Worm (Caenorhabditis elegans): ENCODE data around the gene F39C12.1.

The F39C12.1 gene

ce11 chrX:4879998-4880397, 27.0 kb upstream of the F39C12.1 start:
- TF ChIP-seq unc-86 (tag; optimal IDR thresholded peaks at IDR 0.05) (no peak), C08G9.2 (tag; optimal IDR thresholded peaks at IDR 0.05) (no peak), unc-42 (tag; optimal IDR thresholded peaks at IDR 0.05) (no peak), sox-2 (GFP tag; IDR thresholded peaks at IDR 0.05) (no peak), nhr-11 (tag; optimal IDR thresholded peaks at IDR 0.05) (no peak), ceh-45 (GFP tag; IDR thresholded peaks at IDR 0.05) (no peak), ceh-30 (tag; optimal IDR thresholded peaks at IDR 0.05) (no peak), C38D4.7 (GFP tag; optimal IDR thresholded peaks at IDR 0.05) (no peak), sox-4 (tag; optimal IDR thresholded peaks at IDR 0.05) (no peak), ttx-3 (tag; optimal IDR thresholded peaks at IDR 0.05) (no peak), madf-2 (tag; optimal IDR thresholded peaks at IDR 0.05) (no peak), pha-2 (tag; optimal IDR thresholded peaks at IDR 0.05) (no peak), rnt-1 (tag; optimal IDR thresholded peaks at IDR 0.05) (no peak), pha-4 (tag; optimal IDR thresholded peaks at IDR 0.05) (no peak), K02D7.2 (tag; optimal IDR thresholded peaks at IDR 0.05) (no peak)

ce11 chrX:4876904-4877303, 23.9 kb upstream of the F39C12.1 start, which contains the start of gene tsp-14:
Gene tsp-14 (minus strand): TSS chrX:4876965.
- TF ChIP-seq Y22D7AL.16 (tag; optimal IDR thresholded peaks at IDR 0.05) = no peak
- no peak for TF ChIP-seq hlh-30 (tag; optimal IDR thresholded peaks at IDR 0.05; ENCODE audit: insufficient read depth)
- no peak for TF ChIP-seq hlh-8 (tag; optimal IDR thresholded peaks at IDR 0.05)
- no peak for TF ChIP-seq hlh-15 (tag; optimal IDR thresholded peaks at IDR 0.05)
- no peak for TF ChIP-seq hlh-6 (tag; optimal IDR thresholded peaks at IDR 0.05)
- TF ChIP-seq mec-3 (tag; optimal IDR thresholded peaks at IDR 0.05; ENCODE audit: borderline replicate concordance) = no peak
- TF ChIP-seq ceh-22 (tag; optimal IDR thresholded peaks at IDR 0.05) = no peak

- TF ChIP-seq fax-1 (tag; optimal IDR thresholded peaks at IDR 0.05) (no peak), ceh-30 (tag; optimal IDR thresholded peaks at IDR 0.05) (no peak)
Measured at ce11 chrX:4875296-4875695, 22.3 kb upstream of the F39C12.1 start.

ce11 chrX:4872758-4873157, 19.8 kb upstream of the F39C12.1 start:
- TF ChIP-seq pha-2 (tag; optimal IDR thresholded peaks at IDR 0.05) (no peak), ceh-19 (GFP tag; optimal IDR thresholded peaks at IDR 0.05) (no peak), elt-4 (tag; optimal IDR thresholded peaks at IDR 0.05) (no peak), ceh-18 (tag; optimal IDR thresholded peaks at IDR 0.05) (no peak), K09A11.1 (tag; optimal IDR thresholded peaks at IDR 0.05; ENCODE audit: insufficient read depth) (no peak), ama-1 (optimal IDR thresholded peaks at IDR 0.05) (no peak), hlh-6 (tag; optimal IDR thresholded peaks at IDR 0.05) (no peak), nfya-1 (tag; optimal IDR thresholded peaks at IDR 0.05) (no peak), ceh-2 (tag; optimal IDR thresholded peaks at IDR 0.05) (no peak), mec-3 (tag; optimal IDR thresholded peaks at IDR 0.05; ENCODE audit: borderline replicate concordance) (no peak)

- TF ChIP-seq npax-4 (tag; optimal IDR thresholded peaks at IDR 0.05) (no peak), eyg-1 (tag; optimal IDR thresholded peaks at IDR 0.05) (no peak), elt-4 (tag; optimal IDR thresholded peaks at IDR 0.05) (no peak), pat-9 (tag; optimal IDR thresholded peaks at IDR 0.05) (no peak), unc-42 (tag; optimal IDR thresholded peaks at IDR 0.05) (peak; percentile 66), dve-1 (tag; optimal IDR thresholded peaks at IDR 0.05) (no peak), tbx-7 (tag; optimal IDR thresholded peaks at IDR 0.05) (no peak), fkh-10 (GFP tag; optimal IDR thresholded peaks at IDR 0.05) (peak; percentile 31), hlh-13 (GFP tag; optimal IDR thresholded peaks at IDR 0.05) (no peak), ama-1 (optimal IDR thresholded peaks at IDR 0.05) (no peak)
Measured at ce11 chrX:4870683-4871082, 17.7 kb upstream of the F39C12.1 start.

Measured in whole organism, late embryonic.